Fruit fly (Drosophila melanogaster): ENCODE results near the gene nonA-l.

The nonA-l gene

dm6 chr3R:16624750-16625549 is 15.1 kb upstream of the nonA-l start, which contains the start of gene Fas1:
Gene Fas1, plus strand, starts transcription at chr3R:16625238.
- TF ChIP-seq CG17801 (GFP tag; optimal IDR thresholded peaks at IDR 0.05; ENCODE audit: partially characterized antibody), result no peak

dm6 chr3R:16625844-16626430 is 14.1 kb upstream of the nonA-l start:
- no peak for TF ChIP-seq CG17801 (GFP tag; optimal IDR thresholded peaks at IDR 0.05; ENCODE audit: partially characterized antibody)

dm6 chr3R:16626899-16627432 is 13.0 kb upstream of the nonA-l start:
- no peak for TF ChIP-seq CG17801 (GFP tag; optimal IDR thresholded peaks at IDR 0.05; ENCODE audit: partially characterized antibody)

dm6 chr3R:16630564-16630963 is 9.4 kb upstream of the nonA-l start:
- no peak for TF ChIP-seq CG17801 (GFP tag; optimal IDR thresholded peaks at IDR 0.05; ENCODE audit: partially characterized antibody)

- TF ChIP-seq CG17801 (GFP tag; optimal IDR thresholded peaks at IDR 0.05; ENCODE audit: partially characterized antibody), result no peak
Measured at dm6 chr3R:16632698-16633097, 7.3 kb upstream of the nonA-l start.

dm6 chr3R:16643591-16643990 is 3.6 kb downstream of the nonA-l start, which contains the start of gene Arl6IP1:
Gene Arl6IP1, plus strand, starts transcription at chr3R:16643605.
- TF ChIP-seq CG17801 (GFP tag; optimal IDR thresholded peaks at IDR 0.05; ENCODE audit: partially characterized antibody), result peak; percentile 7

- peak; percentile 51 for TF ChIP-seq CG17801 (GFP tag; optimal IDR thresholded peaks at IDR 0.05; ENCODE audit: partially characterized antibody)
Measured at dm6 chr3R:16646952-16647715, 7.1 kb downstream of the nonA-l start, which contains the start of the genes CG10324 and CCT3. Gene CG10324, minus strand, starts transcription at chr3R:16647004. Gene CCT3, plus strand, starts transcription at chr3R:16647605.

- TF ChIP-seq CG17801 (GFP tag; optimal IDR thresholded peaks at IDR 0.05; ENCODE audit: partially characterized antibody), result peak; percentile 16
Measured at dm6 chr3R:16647716-16648016, 7.7 kb downstream of the nonA-l start.

dm6 chr3R:16649282-16649681 is 9.3 kb downstream of the nonA-l start:
- TF ChIP-seq CG17801 (GFP tag; optimal IDR thresholded peaks at IDR 0.05; ENCODE audit: partially characterized antibody), result no peak

- TF ChIP-seq CG17801 (GFP tag; optimal IDR thresholded peaks at IDR 0.05; ENCODE audit: partially characterized antibody), result no peak
Measured at dm6 chr3R:16650950-16651349, 10.9 kb downstream of the nonA-l start, which contains the start of gene Mettl4. Gene Mettl4, minus strand, starts transcription at chr3R:16651157.

dm6 chr3R:16652091-16652490 is 12.1 kb downstream of the nonA-l start, which contains the start of gene CG14907:
Gene CG14907, minus strand, starts transcription at chr3R:16652319.
- TF ChIP-seq CG17801 (GFP tag; optimal IDR thresholded peaks at IDR 0.05; ENCODE audit: partially characterized antibody), result peak; percentile 37

- no peak for TF ChIP-seq CG17801 (GFP tag; optimal IDR thresholded peaks at IDR 0.05; ENCODE audit: partially characterized antibody)
Measured at dm6 chr3R:16655000-16655493, 15.0 kb downstream of the nonA-l start.

dm6 chr3R:16655494-16656493 is 15.8 kb downstream of the nonA-l start, which contains the start of gene modSP:
Gene modSP, minus strand, starts transcription at chr3R:16655662.
- no peak for TF ChIP-seq CG17801 (GFP tag; optimal IDR thresholded peaks at IDR 0.05; ENCODE audit: partially characterized antibody)

dm6 chr3R:16661693-16662092 is 21.7 kb downstream of the nonA-l start:
- no peak for TF ChIP-seq CG17801 (GFP tag; optimal IDR thresholded peaks at IDR 0.05; ENCODE audit: partially characterized antibody)
